Worm (Caenorhabditis elegans): ENCODE results near the gene C55A1.1.

C55A1.1 gene

ce11 chrV:15610350-15610940 lies 11.2 kb upstream of the C55A1.1 start, which contains the start of the genes fbxa-153 and str-12:
Gene fbxa-153, minus strand, starts transcription at chrV:15610384.
Gene str-12, plus strand, starts transcription at chrV:15610890.
- no peak for TF ChIP-seq lin-14 (GFP tag; optimal IDR thresholded peaks at IDR 0.05)
- TF ChIP-seq dpl-1 (GFP tag; optimal IDR thresholded peaks at IDR 0.05) = peak in 1 of 3 experiments; percentile 21
- TF ChIP-seq swsn-7 (tag; optimal IDR thresholded peaks at IDR 0.05) = peak; percentile 8
- peak; percentile 36 for TF ChIP-seq fkh-8 (tag; optimal IDR thresholded peaks at IDR 0.05)
- peak in 1 of 2 experiments; percentile 11 for TF ChIP-seq lin-35 (GFP tag; optimal IDR thresholded peaks at IDR 0.05)
- no peak for TF ChIP-seq mab-9 (GFP tag; IDR thresholded peaks at IDR 0.05)
- TF ChIP-seq mep-1 (tag; optimal IDR thresholded peaks at IDR 0.05) = peak; percentile 35
- no peak for TF ChIP-seq F16B12.6 (tag; optimal IDR thresholded peaks at IDR 0.05)
- TF ChIP-seq ceh-82 (tag; optimal IDR thresholded peaks at IDR 0.05) = peak in 1 of 3 experiments; percentile 28
- TF ChIP-seq efl-1 (optimal IDR thresholded peaks at IDR 0.05) = peak in 1 of 2 experiments; percentile 1
- peak in 1 of 2 experiments; percentile 32 for TF ChIP-seq efl-1 (GFP tag; optimal IDR thresholded peaks at IDR 0.05 in 1 of 2)
- TF ChIP-seq isw-1 (GFP tag; IDR thresholded peaks at IDR 0.05) = peak; percentile 28

- no peak for TF ChIP-seq isw-1 (GFP tag; IDR thresholded peaks at IDR 0.05)
- no peak for TF ChIP-seq elt-3 (tag; optimal IDR thresholded peaks at IDR 0.05)
- no peak for TF ChIP-seq mdl-1 (tag; optimal IDR thresholded peaks at IDR 0.05)
- no peak for TF ChIP-seq unc-62 (GFP tag; optimal IDR thresholded peaks at IDR 0.05)
- TF ChIP-seq mep-1 (tag; optimal IDR thresholded peaks at IDR 0.05) = no peak
- no peak for TF ChIP-seq skn-1 (tag; optimal IDR thresholded peaks at IDR 0.05)
- no peak for TF ChIP-seq unc-130 (tag; optimal IDR thresholded peaks at IDR 0.05)
- no peak for TF ChIP-seq unc-86 (tag; optimal IDR thresholded peaks at IDR 0.05)
- no peak for TF ChIP-seq nhr-90 (tag; optimal IDR thresholded peaks at IDR 0.05; ENCODE audit: poor library complexity)
- TF ChIP-seq pax-3 (tag; optimal IDR thresholded peaks at IDR 0.05) = no peak
- TF ChIP-seq nhr-47 (tag; optimal IDR thresholded peaks at IDR 0.05) = no peak
- TF ChIP-seq ztf-4 (tag; optimal IDR thresholded peaks at IDR 0.05) = no peak
- no peak for TF ChIP-seq mab-9 (GFP tag; IDR thresholded peaks at IDR 0.05)
Measured at ce11 chrV:15612886-15613285, 8.7 kb upstream of the C55A1.1 start, which contains the start of gene str-263. Gene str-263, plus strand, starts transcription at chrV:15613186.

- TF ChIP-seq pag-3 (tag; optimal IDR thresholded peaks at IDR 0.05; ENCODE audit: borderline replicate concordance, insufficient read depth) = no peak
- TF ChIP-seq sup-37 (GFP tag; optimal IDR thresholded peaks at IDR 0.05) = no peak
Measured at ce11 chrV:15614534-15614933, 7.1 kb upstream of the C55A1.1 start.

ce11 chrV:15625561-15625960 lies 3.9 kb downstream of the C55A1.1 start, which contains the start of gene C55A1.11:
Gene C55A1.11, plus strand, starts transcription at chrV:15625861.
- no peak for TF ChIP-seq tlp-1 (tag; optimal IDR thresholded peaks at IDR 0.05)
- no peak for TF ChIP-seq efl-1 (optimal IDR thresholded peaks at IDR 0.05)
- peak in 1 of 2 experiments; percentile 32 for TF ChIP-seq efl-1 (GFP tag; optimal IDR thresholded peaks at IDR 0.05 in 1 of 2)

- TF ChIP-seq mep-1 (tag; optimal IDR thresholded peaks at IDR 0.05) (no peak), unc-98 (GFP tag; IDR thresholded peaks at IDR 0.05) (no peak), jun-1 (tag; optimal IDR thresholded peaks at IDR 0.05) (no peak), lin-35 (GFP tag; optimal IDR thresholded peaks at IDR 0.05) (no peak), C34B4.2 (tag; optimal IDR thresholded peaks at IDR 0.05) (no peak), tbx-2 (tag; optimal IDR thresholded peaks at IDR 0.05) (no peak), sox-4 (tag; optimal IDR thresholded peaks at IDR 0.05) (no peak), lir-3 (tag; optimal IDR thresholded peaks at IDR 0.05; ENCODE audit: poor library complexity) (no peak)
Measured at ce11 chrV:15629543-15629942, 7.9 kb downstream of the C55A1.1 start, which contains the start of gene str-248. Gene str-248, minus strand, starts transcription at chrV:15629643.

ce11 chrV:15638853-15639252 lies 17.2 kb downstream of the C55A1.1 start, which contains the start of gene srz-44:
Gene srz-44, minus strand, starts transcription at chrV:15638953.
- TF ChIP-seq hlh-17 (GFP tag; optimal IDR thresholded peaks at IDR 0.05; ENCODE audit: borderline replicate concordance) (no peak), sptf-1 (tag; optimal IDR thresholded peaks at IDR 0.05) (no peak), ceh-88 (GFP tag; IDR thresholded peaks at IDR 0.05) (no peak), mef-2 (tag; optimal IDR thresholded peaks at IDR 0.05) (no peak), ama-1 (optimal IDR thresholded peaks at IDR 0.05) (no peak), nhr-237 (tag; optimal IDR thresholded peaks at IDR 0.05) (no peak), sup-37 (GFP tag; optimal IDR thresholded peaks at IDR 0.05) (no peak), nhr-20 (tag; optimal IDR thresholded peaks at IDR 0.05) (no peak), C04F5.9 (tag; optimal IDR thresholded peaks at IDR 0.05) (no peak), sox-4 (tag; optimal IDR thresholded peaks at IDR 0.05) (no peak)
